Fruit fly (Drosophila melanogaster) whole organism, wandering third instar larva: ENCODE measurements around the gene CG17376.

ENCODE experiments used
- Abd-B ChIP-seq: fragments of >200 bp; optimal IDR thresholded peaks from 2 replicates; lab custom pipeline; 2017; ENCODE audit warnings: missing biosample characterization, missing genetic modification characterization
- CG32264 ChIP-seq: fragments of 200-800 bp; sonication (Bioruptor generic); optimal IDR thresholded peaks from 2 replicates; lab custom pipeline; 2016; ENCODE audit warnings: missing biosample characterization, missing genetic modification characterization
- CG9705 ChIP-seq: fragments of 200-800 bp; sonication (Bioruptor generic); optimal IDR thresholded peaks from 2 replicates; lab custom pipeline; 2018; ENCODE audit warnings: missing biosample characterization, mild to moderate bottlenecking, missing genetic modification characterization
- CrebA ChIP-seq: fragments of 200-800 bp; sonication (Bioruptor generic); optimal IDR thresholded peaks from 2 replicates; lab custom pipeline; 2016; ENCODE audit warnings: missing biosample characterization, mild to moderate bottlenecking, missing genetic modification characterization, borderline replicate concordance
- Dfd ChIP-seq: fragments of >200 bp; optimal IDR thresholded peaks from 2 replicates; lab custom pipeline; 2017; ENCODE audit warnings: missing biosample characterization, missing genetic modification characterization
- Dif ChIP-seq: fragments of 200-275, 200-300 bp; sonication (Bioruptor generic); optimal IDR thresholded peaks from 2 replicates; lab custom pipeline; 2018; ENCODE audit warnings: missing biosample characterization, missing genetic modification characterization; ENCODE audit not compliant: partially characterized antibody
- GATAd ChIP-seq: sonication (Bioruptor generic); optimal IDR thresholded peaks from 2 replicates; lab custom pipeline; 2016; ENCODE audit warnings: missing biosample characterization, missing genetic modification characterization
- HLH106 ChIP-seq: fragments of 200-800 bp; optimal IDR thresholded peaks from 3 replicates; lab custom pipeline; 2019; ENCODE audit warnings: missing biosample characterization, mild to moderate bottlenecking, missing genetic modification characterization, moderate library complexity
- Hnf4 ChIP-seq: fragments of 200-800 bp; sonication (Bioruptor generic); optimal IDR thresholded peaks from 2 replicates; lab custom pipeline; 2016; ENCODE audit warnings: missing biosample characterization, mild to moderate bottlenecking, missing genetic modification characterization
- Hr78 ChIP-seq: fragments of >200 bp; optimal IDR thresholded peaks from 2 replicates; lab custom pipeline; 2017; ENCODE audit warnings: missing biosample characterization, missing genetic modification characterization
- Hr83 ChIP-seq: fragments of 200-300 bp; sonication (Bioruptor generic); optimal IDR thresholded peaks from 2 replicates; lab custom pipeline; 2016; ENCODE audit warnings: missing biosample characterization, mild to moderate bottlenecking, missing genetic modification characterization, moderate library complexity; ENCODE audit not compliant: poor library complexity, severe bottlenecking
- Jra ChIP-seq: sonication (Bioruptor generic); optimal IDR thresholded peaks from 2 replicates; lab custom pipeline; 2016; ENCODE audit warnings: missing biosample characterization, missing genetic modification characterization
- Mio ChIP-seq: sonication (Bioruptor generic); optimal IDR thresholded peaks from 2 replicates; lab custom pipeline; 2016; ENCODE audit warnings: missing biosample characterization, missing genetic modification characterization
- Myc ChIP-seq: fragments of >200 bp; optimal IDR thresholded peaks from 2 replicates; lab custom pipeline; 2017
- N ChIP-seq: fragments of >200 bp; optimal IDR thresholded peaks from 2 replicates; lab custom pipeline; 2018; ENCODE audit warnings: missing biosample characterization, missing external identifiers, missing genetic modification characterization
- OdsH ChIP-seq: fragments of 200-800 bp; sonication (Bioruptor generic); optimal IDR thresholded peaks from 2 replicates; lab custom pipeline; 2016; ENCODE audit warnings: missing biosample characterization, mild to moderate bottlenecking, missing genetic modification characterization
- Rel ChIP-seq, 2 experiments: fragments of 200-800 bp; sonication (Bioruptor generic) in 1 of 2; optimal IDR thresholded peaks; 2 replicates in 1 of 2; 3 replicates in 1 of 2; lab custom pipeline; 2016 to 2019; ENCODE audit warnings: mild to moderate bottlenecking in 2 of 2, missing biosample characterization in 2 of 2, missing genetic modification characterization in 2 of 2, moderate library complexity in 1 of 2
- Sp1 ChIP-seq: fragments of 200-800 bp; sonication (Bioruptor generic); optimal IDR thresholded peaks from 3 replicates; lab custom pipeline; 2019; ENCODE audit warnings: missing biosample characterization, mild to moderate bottlenecking, missing genetic modification characterization, moderate library complexity
- Vsx2 ChIP-seq: fragments of 200-300, 225-300 bp; sonication (Bioruptor generic); optimal IDR thresholded peaks from 2 replicates; lab custom pipeline; 2018; ENCODE audit warnings: missing biosample characterization, missing genetic modification characterization; ENCODE audit not compliant: partially characterized antibody
- br ChIP-seq: fragments of 200-800 bp; sonication (Bioruptor generic); optimal IDR thresholded peaks from 2 replicates; lab custom pipeline; 2016; ENCODE audit warnings: missing biosample characterization, missing genetic modification characterization
- brk ChIP-seq: fragments of 200-800 bp; sonication (Bioruptor generic); optimal IDR thresholded peaks from 2 replicates; lab custom pipeline; 2016; ENCODE audit warnings: missing biosample characterization, mild to moderate bottlenecking, missing genetic modification characterization
- dl ChIP-seq, 2 experiments: fragments of 175-275, 200-275 bp in 1 of 2; fragments of 200-275 bp in 1 of 2; sonication (Bioruptor generic); optimal IDR thresholded peaks; lab custom pipeline; 2018; ENCODE audit warnings: mild to moderate bottlenecking in 2 of 2, missing biosample characterization in 2 of 2, missing genetic modification characterization in 2 of 2, moderate library complexity in 2 of 2; ENCODE audit not compliant: partially characterized antibody in 2 of 2, insufficient read depth in 1 of 2
- dmrt93B ChIP-seq: fragments of 200-800 bp; sonication (Bioruptor generic); optimal IDR thresholded peaks from 2 replicates; lab custom pipeline; 2018; ENCODE audit warnings: missing biosample characterization, mild to moderate bottlenecking, missing genetic modification characterization
- dsf ChIP-seq: sonication (Bioruptor generic); optimal IDR thresholded peaks from 2 replicates; lab custom pipeline; 2016; ENCODE audit warnings: missing biosample characterization, missing genetic modification characterization, borderline replicate concordance
- ey ChIP-seq: fragments of 200-800 bp; sonication (Bioruptor generic); optimal IDR thresholded peaks from 2 replicates; lab custom pipeline; 2016; ENCODE audit warnings: missing biosample characterization, missing genetic modification characterization
- foxo ChIP-seq, 2 experiments: fragments of 200-800 bp; sonication (Bioruptor generic); optimal IDR thresholded peaks; 2 replicates in 1 of 2; 3 replicates in 1 of 2; lab custom pipeline; 2016 to 2017; ENCODE audit warnings: missing biosample characterization in 2 of 2, missing genetic modification characterization in 2 of 2
- fru ChIP-seq: fragments of 200-800 bp; sonication (Bioruptor generic); optimal IDR thresholded peaks from 3 replicates; lab custom pipeline; 2016; ENCODE audit warnings: missing biosample characterization, mild to moderate bottlenecking, missing genetic modification characterization
- h ChIP-seq: fragments of 200-800 bp; sonication (Bioruptor generic); optimal IDR thresholded peaks from 3 replicates; lab custom pipeline; 2016; ENCODE audit warnings: missing biosample characterization, mild to moderate bottlenecking, missing genetic modification characterization
- jim ChIP-seq: fragments of 175-275, 200-325 bp; sonication (Bioruptor generic); optimal IDR thresholded peaks from 2 replicates; lab custom pipeline; 2016; ENCODE audit warnings: missing biosample characterization, mild to moderate bottlenecking, missing genetic modification characterization
- lola ChIP-seq: fragments of >200 bp; optimal IDR thresholded peaks from 2 replicates; lab custom pipeline; 2017; ENCODE audit warnings: missing biosample characterization, missing genetic modification characterization
- pan ChIP-seq: fragments of >200 bp; optimal IDR thresholded peaks from 2 replicates; lab custom pipeline; 2017
- psq ChIP-seq: fragments of 200-800 bp; sonication (Bioruptor generic); optimal IDR thresholded peaks from 3 replicates; lab custom pipeline; 2017; ENCODE audit warnings: missing biosample characterization, mild to moderate bottlenecking, missing genetic modification characterization, moderate library complexity
- rgr ChIP-seq: fragments of 200-800 bp; sonication (Bioruptor generic); optimal IDR thresholded peaks from 3 replicates; lab custom pipeline; 2016; ENCODE audit warnings: missing biosample characterization, mild to moderate bottlenecking, missing genetic modification characterization
- sage ChIP-seq: fragments of 200-800 bp; sonication (Bioruptor generic); optimal IDR thresholded peaks from 2 replicates; lab custom pipeline; 2016; ENCODE audit warnings: missing biosample characterization, mild to moderate bottlenecking, missing genetic modification characterization
- sv ChIP-seq: fragments of 200-800 bp; sonication (Bioruptor generic); optimal IDR thresholded peaks from 3 replicates; lab custom pipeline; 2016; ENCODE audit warnings: missing biosample characterization, missing genetic modification characterization
- tai ChIP-seq: sonication (Bioruptor generic); optimal IDR thresholded peaks from 2 replicates; lab custom pipeline; 2016; ENCODE audit warnings: missing biosample characterization, missing genetic modification characterization
- usp ChIP-seq: fragments of >200 bp; optimal IDR thresholded peaks from 2 replicates; lab custom pipeline; 2017; ENCODE audit warnings: missing biosample characterization, missing genetic modification characterization
- woc ChIP-seq: sonication (Bioruptor generic); optimal IDR thresholded peaks from 2 replicates; lab custom pipeline; 2016; ENCODE audit warnings: missing biosample characterization, mild to moderate bottlenecking, missing genetic modification characterization

CG17376 gene

dm6 chr2L:6787029-6787972, 13.4 kb downstream of the CG17376 start:
- peak; percentile 95 for TF ChIP-seq sv (GFP tag; lab: Kevin White, UChicago)
- no peak for TF ChIP-seq usp (GFP tag; lab: Kevin White, UChicago)
- TF ChIP-seq fru (GFP tag; lab: Kevin White, UChicago) = peak; percentile 92
- TF ChIP-seq CG32264 = peak; percentile 73
- TF ChIP-seq CG9705 = peak; percentile 89
- peak; percentile 76 for TF ChIP-seq jim (GFP tag; lab: Kevin White, UChicago)
- peak; percentile 91 for TF ChIP-seq h (GFP tag; lab: Kevin White, UChicago)
- TF ChIP-seq Hr83 (GFP tag; lab: Kevin White, UChicago) = peak; percentile 67
- TF ChIP-seq OdsH (GFP tag; lab: Kevin White, UChicago) = peak; percentile 91
- no peak for TF ChIP-seq Abd-B (GFP tag; lab: Kevin White, UChicago)
- peak; percentile 92 for TF ChIP-seq br
- peak; percentile 91 for TF ChIP-seq Dif (GFP tag; lab: Kevin White, UChicago)
- no peak for TF ChIP-seq pan (lab: Kevin White, UChicago)
- peak; percentile 70 for TF ChIP-seq N (GFP tag; lab: Kevin White, UChicago)
- peak; percentile 1 for TF ChIP-seq Mio (GFP tag; lab: Kevin White, UChicago)
- TF ChIP-seq Hnf4 = peak; percentile 82
- TF ChIP-seq Rel (GFP tag; optimal IDR thresholded peaks at IDR 0.05; lab: Kevin White, UChicago) = no peak
- TF ChIP-seq Rel (tag; optimal IDR thresholded peaks at IDR 0.05; lab: Kevin White, UChicago) = peak; percentile 89
- TF ChIP-seq CrebA = peak; percentile 42
- peak; percentile 88 to 91 for TF ChIP-seq dl (GFP tag; optimal IDR thresholded peaks at IDR 0.05; lab: Kevin White, UChicago; ENCODE audit: insufficient read depth in 1 of 2, partially characterized antibody in 2 of 2)
- peak; percentile 92 for TF ChIP-seq Vsx2 (GFP tag; lab: Kevin White, UChicago)
- TF ChIP-seq brk (GFP tag; lab: Kevin White, UChicago) = peak; percentile 69
- TF ChIP-seq HLH106 (tag; lab: Kevin White, UChicago) = peak; percentile 94
- TF ChIP-seq foxo (GFP tag; optimal IDR thresholded peaks at IDR 0.05; lab: Kevin White, UChicago) = peak; percentile 50 to 92
- TF ChIP-seq woc (GFP tag; lab: Kevin White, UChicago) = peak; percentile 95
- no peak for TF ChIP-seq Myc (lab: Kevin White, UChicago)
- peak; percentile 89 for TF ChIP-seq rgr (GFP tag; lab: Kevin White, UChicago)
- peak; percentile 95 for TF ChIP-seq Sp1 (GFP tag; lab: Kevin White, UChicago)
- no peak for TF ChIP-seq lola (GFP tag; lab: Kevin White, UChicago)
- peak; percentile 89 for TF ChIP-seq tai (GFP tag; lab: Kevin White, UChicago)
- no peak for TF ChIP-seq Dfd
- TF ChIP-seq GATAd (GFP tag; lab: Kevin White, UChicago) = peak; percentile 56
- peak; percentile 78 for TF ChIP-seq Jra (GFP tag; lab: Kevin White, UChicago)
- TF ChIP-seq dmrt93B = peak; percentile 93
- TF ChIP-seq psq (GFP tag; lab: Kevin White, UChicago) = peak; percentile 89
- peak; percentile 94 for TF ChIP-seq ey (GFP tag; lab: Kevin White, UChicago)
- TF ChIP-seq dsf = peak; percentile 63
- TF ChIP-seq Hr78 (GFP tag; lab: Kevin White, UChicago) = no peak
- TF ChIP-seq sage = no peak

dm6 chr2L:6786674-6787028, 14.0 kb downstream of the CG17376 start, which contains the start of gene nrv1:
TSS of gene nrv1 (minus strand) at chr2L:6786861.
- TF ChIP-seq dsf (no peak), ey (GFP tag; lab: Kevin White, UChicago) (no peak), pan (lab: Kevin White, UChicago) (no peak), rgr (GFP tag; lab: Kevin White, UChicago) (no peak), CrebA (peak; percentile 38), sage (no peak), Hr78 (GFP tag; lab: Kevin White, UChicago) (no peak), Sp1 (GFP tag; lab: Kevin White, UChicago) (no peak), Hr83 (GFP tag; lab: Kevin White, UChicago) (peak; percentile 93), fru (GFP tag; lab: Kevin White, UChicago) (no peak), tai (GFP tag; lab: Kevin White, UChicago) (no peak), CG32264 (no peak), dl (GFP tag; optimal IDR thresholded peaks at IDR 0.05; lab: Kevin White, UChicago; ENCODE audit: insufficient read depth in 1 of 2, partially characterized antibody in 2 of 2) (peak; percentile 93 to 94), N (GFP tag; lab: Kevin White, UChicago) (no peak), Vsx2 (GFP tag; lab: Kevin White, UChicago) (peak; percentile 76), Hnf4 (no peak), lola (GFP tag; lab: Kevin White, UChicago) (no peak), dmrt93B (no peak), Dif (GFP tag; lab: Kevin White, UChicago) (peak; percentile 95)
- TF ChIP-seq, all 38 proteins: peak for 5
